Fruit fly (Drosophila melanogaster): Measurements from ENCODE around the gene CG17944.

DNA sequence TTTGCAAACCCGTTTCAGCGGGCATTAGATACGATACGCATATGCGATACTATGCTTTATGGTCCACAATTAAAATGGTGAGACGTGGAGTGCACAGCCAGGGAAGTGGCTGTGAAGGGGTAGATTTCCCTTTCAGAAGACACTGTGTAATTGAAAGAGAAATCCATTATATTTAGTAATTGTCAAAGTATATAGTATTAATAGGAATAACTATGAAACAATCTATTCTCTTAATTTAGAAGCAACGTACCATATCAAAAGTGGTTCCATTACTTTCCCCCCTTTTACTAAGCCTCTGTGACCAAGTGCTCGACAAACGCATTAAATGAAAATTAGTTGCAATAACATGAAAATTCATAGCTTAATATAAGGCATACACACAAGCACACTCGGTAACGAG, 31.2 kb downstream of the CG17944 start:
- TF ChIP-seq Myc (optimal IDR thresholded peaks at IDR 0.05) (no peak), psq (optimal IDR thresholded peaks at IDR 0.05) (no peak), insv (optimal IDR thresholded peaks at IDR 0.05) (no peak), ttk (optimal IDR thresholded peaks at IDR 0.05) (no peak)

Data from Kc167 (cell line).